Worm (Caenorhabditis elegans) whole organism, early embryonic: ENCODE measurements around the gene rpl-5.

Source experiments
- B0310.2 ChIP-seq: sonication (generic microtip); optimal IDR thresholded peaks from 2 replicates; lab custom pipeline; 2016; ENCODE audit warnings: mild to moderate bottlenecking, missing genetic modification characterization, missing compliant biosample characterization
- aly-1 ChIP-seq: sonication (generic microtip); optimal IDR thresholded peaks from 2 replicates; lab custom pipeline; 2016; ENCODE audit warnings: missing genetic modification characterization, missing compliant biosample characterization
- ama-1 ChIP-seq: fragments of 150-350 bp; optimal IDR thresholded peaks from 2 replicates; lab custom pipeline; 2014
- ceh-13 ChIP-seq: fragments of 200-800 bp; sonication (Bioruptor generic); optimal IDR thresholded peaks from 2 replicates; lab custom pipeline; 2018; ENCODE audit warnings: mild to moderate bottlenecking, missing genetic modification characterization, missing compliant biosample characterization
- ceh-36 ChIP-seq: sonication (generic microtip); optimal IDR thresholded peaks from 2 replicates; lab custom pipeline; 2016; ENCODE audit warnings: missing genetic modification characterization, inconsistent platforms, missing compliant biosample characterization
- ets-7 ChIP-seq: sonication (generic microtip); optimal IDR thresholded peaks from 2 replicates; lab custom pipeline; 2016; ENCODE audit warnings: missing genotype, missing genetic modification characterization, missing compliant biosample characterization
- flt-1 ChIP-seq: fragments of 200-800 bp; sonication (Bioruptor generic); IDR thresholded peaks from 2 replicates; pipeline ENCODE4 v1.3.6; 2022; ENCODE audit warnings: missing genetic modification characterization, missing compliant biosample characterization
- hmbx-1 ChIP-seq: sonication (generic microtip); optimal IDR thresholded peaks from 2 replicates; lab custom pipeline; 2016; ENCODE audit warnings: mild to moderate bottlenecking, missing genetic modification characterization, missing compliant biosample characterization
- hmg-4 ChIP-seq: fragments of 200-800 bp; sonication (Bioruptor generic); optimal IDR thresholded peaks from 2 replicates; lab custom pipeline; 2018; ENCODE audit warnings: mild to moderate bottlenecking, missing genetic modification characterization, missing compliant biosample characterization
- tbx-11 ChIP-seq: fragments of 200-800 bp; sonication (Bioruptor generic); IDR thresholded peaks from 2 replicates; pipeline ENCODE4 v1.3.6; 2022; ENCODE audit warnings: missing genetic modification characterization, missing compliant biosample characterization

DNA sequence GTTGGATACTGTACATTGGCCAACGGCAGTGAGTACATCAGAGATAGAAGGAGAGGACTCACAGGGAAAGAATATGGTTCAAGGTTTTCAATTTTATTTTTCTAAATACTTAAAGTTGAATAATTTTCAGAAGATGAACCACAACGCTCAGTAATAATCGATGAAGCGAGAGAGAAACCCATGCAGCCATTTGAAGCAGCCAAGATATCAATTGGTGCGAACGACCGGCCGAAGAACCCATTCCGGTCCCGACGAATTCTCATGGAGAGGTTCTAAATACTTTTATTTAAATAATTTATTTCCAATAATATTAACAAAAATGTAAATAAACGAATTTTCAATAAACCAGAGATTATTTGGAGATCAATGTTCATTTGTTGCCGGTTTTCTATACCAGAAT, 30.4 kb downstream of the rpl-5 start, which contains the start of gene pigg-1:
- no peak for TF ChIP-seq ama-1 (lab: Kevin White, UChicago)
- no peak for TF ChIP-seq ets-7 (tag; lab: Kevin White, UChicago)
- no peak for TF ChIP-seq flt-1
- TF ChIP-seq hmbx-1: no peak
- no peak for TF ChIP-seq B0310.2 (tag; lab: Kevin White, UChicago)
- TF ChIP-seq hmg-4: no peak
- no peak for TF ChIP-seq ceh-36
- no peak for TF ChIP-seq ceh-13
- no peak for TF ChIP-seq tbx-11 (GFP tag; lab: Robert Waterston, UW)
- TF ChIP-seq aly-1: no peak
